Worm (Caenorhabditis elegans): ENCODE measurements around the gene Y66H1A.5.

DNA sequence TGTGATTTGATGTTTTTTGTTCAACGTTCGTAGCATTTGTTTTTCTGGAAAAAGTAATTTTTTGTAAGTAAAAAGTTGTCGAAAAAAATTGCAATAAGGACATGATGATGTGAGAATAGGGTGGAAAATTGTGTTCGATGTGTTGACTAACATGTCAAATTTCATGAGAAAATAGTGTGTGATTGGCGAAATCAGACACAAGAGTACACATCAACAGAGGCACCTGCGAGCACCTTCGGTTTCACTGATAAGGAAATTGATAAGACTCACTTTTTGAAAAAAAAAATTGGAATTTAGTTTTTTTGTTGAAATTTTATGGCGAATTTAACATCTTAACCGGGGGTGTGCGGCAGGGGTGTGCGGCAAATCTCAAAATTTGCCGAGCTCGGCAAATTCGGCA lies 11.6 kb upstream of the Y66H1A.5 start, which contains the start of gene hum-8:
- no peak for TF ChIP-seq alr-1 (tag; optimal IDR thresholded peaks at IDR 0.05)
- no peak for TF ChIP-seq R02D3.7 (tag; optimal IDR thresholded peaks at IDR 0.05)
- TF ChIP-seq gmeb-1 (tag; optimal IDR thresholded peaks at IDR 0.05): no peak
- no peak for TF ChIP-seq unc-62 (GFP tag; optimal IDR thresholded peaks at IDR 0.05)
- TF ChIP-seq elt-1 (tag; optimal IDR thresholded peaks at IDR 0.05): no peak
- TF ChIP-seq mab-5 (tag; optimal IDR thresholded peaks at IDR 0.05): no peak
- TF ChIP-seq mdl-1 (tag; optimal IDR thresholded peaks at IDR 0.05): no peak
- no peak for TF ChIP-seq snpc-4 (tag; optimal IDR thresholded peaks at IDR 0.05)
- TF ChIP-seq lin-39 (tag; optimal IDR thresholded peaks at IDR 0.05): no peak
- TF ChIP-seq aly-2 (tag; optimal IDR thresholded peaks at IDR 0.05): no peak
- TF ChIP-seq nhr-25 (tag; optimal IDR thresholded peaks at IDR 0.05): no peak
- no peak for TF ChIP-seq nhr-6 (tag; optimal IDR thresholded peaks at IDR 0.05)

Data from whole organism, L2 larva.